Worm (Caenorhabditis elegans): ENCODE results near the gene C25F6.6.

The C25F6.6 gene

DNA sequence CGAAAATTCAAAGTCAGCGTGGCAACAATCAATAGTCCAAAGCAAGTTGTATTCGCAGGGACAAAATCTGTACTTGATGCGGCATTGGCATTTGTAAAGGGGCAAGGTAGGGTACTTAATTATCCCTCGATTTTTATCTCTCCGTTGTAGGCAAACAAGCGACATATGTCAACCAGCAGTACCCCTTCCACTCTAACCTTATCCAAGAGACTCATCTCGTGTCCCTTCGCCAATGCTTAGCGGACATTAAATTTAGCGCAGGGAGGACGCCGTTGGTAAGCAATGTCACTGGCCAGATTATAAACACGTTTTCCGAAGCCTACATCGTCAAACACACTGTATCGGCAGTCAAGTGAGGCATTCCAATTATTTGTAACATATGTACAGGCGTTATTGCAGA, 21.3 kb downstream of the C25F6.6 start (continued):
- peak; percentile 84 for TF ChIP-seq nhr-237 (tag; optimal IDR thresholded peaks at IDR 0.05)
- peak in 1 of 2 experiments; percentile 6; a peak in 1 of 4 replicates for TF ChIP-seq madf-5 (GFP tag; IDR thresholded peaks at IDR 0.05)
- peak; percentile 91 for TF ChIP-seq T20F7.1 (GFP tag; optimal IDR thresholded peaks at IDR 0.05)
- TF ChIP-seq daf-16 (GFP tag; optimal IDR thresholded peaks at IDR 0.05), result peak in 1 of 2 experiments; percentile 99
- peak; percentile 95 for TF ChIP-seq daf-16 (tag; optimal IDR thresholded peaks at IDR 0.05)
- peak; percentile 99 for TF ChIP-seq nhr-77 (tag; optimal IDR thresholded peaks at IDR 0.05)
- TF ChIP-seq lin-38 (GFP tag; IDR thresholded peaks at IDR 0.05), result no peak
- peak; percentile 90 for TF ChIP-seq hlh-30 (tag; optimal IDR thresholded peaks at IDR 0.05; ENCODE audit: insufficient read depth)
- TF ChIP-seq lsy-2 (tag; optimal IDR thresholded peaks at IDR 0.05), result peak; percentile 93 to 95
- TF ChIP-seq nhr-11 (tag; optimal IDR thresholded peaks at IDR 0.05), result peak; percentile 94
- TF ChIP-seq skn-1 (tag; optimal IDR thresholded peaks at IDR 0.05), result peak; percentile 24
- peak; percentile 95 for TF ChIP-seq nhr-48 (tag; optimal IDR thresholded peaks at IDR 0.05)
- TF ChIP-seq unc-130 (GFP tag; optimal IDR thresholded peaks at IDR 0.05), result peak; percentile 33
- TF ChIP-seq Y48G9A.11 (GFP tag; IDR thresholded peaks at IDR 0.05), result no peak
- peak; percentile 96 for TF ChIP-seq lin-29 (GFP tag; IDR thresholded peaks at IDR 0.05)
- TF ChIP-seq ces-1 (GFP tag; optimal IDR thresholded peaks at IDR 0.05), result peak; percentile 78
- peak; percentile 83 for TF ChIP-seq attf-4 (tag; optimal IDR thresholded peaks at IDR 0.05)
- peak; percentile 88 for TF ChIP-seq dmd-9 (GFP tag; IDR thresholded peaks at IDR 0.05)
- peak; percentile 85 for TF ChIP-seq lin-1 (GFP tag; IDR thresholded peaks at IDR 0.05)
- TF ChIP-seq nhr-10 (tag; optimal IDR thresholded peaks at IDR 0.05), result peak; percentile 97
- TF ChIP-seq dmd-8 (GFP tag; IDR thresholded peaks at IDR 0.05), result peak; percentile 73
- TF ChIP-seq F37D6.2 (tag; optimal IDR thresholded peaks at IDR 0.05), result peak; percentile 97
- peak; percentile 97 for TF ChIP-seq spr-3 (GFP tag; optimal IDR thresholded peaks at IDR 0.05)
- TF ChIP-seq nhr-28 (tag; optimal IDR thresholded peaks at IDR 0.05), result peak; percentile 92
- TF ChIP-seq tra-1 (GFP tag; IDR thresholded peaks at IDR 0.05), result peak; percentile 91
- peak; percentile 99 for TF ChIP-seq mep-1 (tag; optimal IDR thresholded peaks at IDR 0.05)
- TF ChIP-seq nhr-42 (GFP tag; IDR thresholded peaks at IDR 0.05), result peak; percentile 98

DNA sequence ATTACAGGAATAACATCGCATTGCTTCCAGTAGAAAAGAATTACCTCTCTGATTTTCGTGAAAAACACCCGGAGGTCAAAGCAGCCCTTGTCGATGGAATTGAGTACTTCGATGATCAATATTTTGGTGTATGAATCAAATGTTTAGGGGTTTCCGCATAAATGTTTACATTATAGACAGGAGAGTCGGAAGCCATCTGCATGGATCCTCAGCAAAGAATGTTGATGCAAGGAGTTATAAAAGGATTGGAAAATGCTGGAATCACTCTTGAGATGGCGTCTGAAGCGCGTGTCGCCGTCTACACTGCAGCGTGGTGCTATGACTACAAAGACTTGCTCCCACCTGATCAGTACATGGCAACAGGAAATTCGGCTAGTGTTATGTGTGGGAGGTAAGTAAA, 36.4 kb downstream of the C25F6.6 start, which contains the start of gene C41A3.2:
TSS of gene C41A3.2 (minus strand) at position 101 of the 400 bp plus-strand sequence.
- TF ChIP-seq Y75B8A.6 (GFP tag; IDR thresholded peaks at IDR 0.05) (no peak), unc-62 (GFP tag; optimal IDR thresholded peaks at IDR 0.05 in 1 of 2) (peak in 1 of 2 experiments; percentile 26), unc-62 (tag; optimal IDR thresholded peaks at IDR 0.05) (no peak), aha-1 (tag) (peak; percentile 20)

DNA sequence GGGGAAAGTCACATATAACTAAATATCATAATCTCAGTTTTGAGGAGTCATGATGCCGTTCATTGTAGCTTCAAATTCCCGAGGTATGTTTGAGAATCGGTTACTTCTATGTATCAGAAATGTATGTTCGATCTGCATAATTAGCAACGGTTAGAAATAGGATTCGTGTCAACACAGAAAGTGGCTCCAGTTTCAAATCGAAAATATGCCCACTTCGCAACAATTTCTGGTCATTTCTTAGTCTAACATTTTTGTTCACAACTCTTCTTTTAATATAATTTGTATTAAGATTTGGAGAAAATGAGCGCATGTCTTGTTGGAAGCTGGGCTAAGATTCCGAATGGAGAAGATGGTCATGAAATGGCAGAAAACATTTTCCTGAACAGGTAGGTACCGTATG, 37.1 kb downstream of the C25F6.6 start, which contains the start of gene pks-1:
TSS of gene pks-1 (plus strand) at position 301 of the 400 bp plus-strand sequence.
- TF ChIP-seq ces-1 (GFP tag; optimal IDR thresholded peaks at IDR 0.05) (no peak), unc-62 (GFP tag; optimal IDR thresholded peaks at IDR 0.05 in 1 of 2) (peak in 1 of 2 experiments; percentile 26), unc-62 (tag; optimal IDR thresholded peaks at IDR 0.05) (no peak), ztf-7 (tag; optimal IDR thresholded peaks at IDR 0.05) (no peak)

DNA sequence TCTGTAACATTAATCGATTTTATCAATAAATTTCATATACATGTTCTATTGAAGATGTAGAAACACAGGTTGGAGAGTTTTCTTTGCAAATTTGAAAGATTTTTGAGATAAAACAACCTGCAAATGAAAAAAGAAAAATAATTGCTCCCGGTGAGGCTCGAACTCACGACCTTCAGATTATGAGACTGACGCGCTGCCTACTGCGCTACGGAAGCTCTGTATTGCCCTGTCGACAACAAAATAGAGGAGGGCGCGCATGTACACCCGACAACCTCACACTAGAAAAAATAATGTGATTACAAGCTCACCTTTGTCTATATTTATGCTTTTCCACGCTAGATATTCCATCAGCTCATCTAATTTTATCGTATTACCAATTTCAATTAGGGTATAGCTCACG, 43.4 kb downstream of the C25F6.6 start:
- TF ChIP-seq ztf-11 (tag; optimal IDR thresholded peaks at IDR 0.05), result no peak
- TF ChIP-seq lin-15B (tag; optimal IDR thresholded peaks at IDR 0.05), result no peak
- TF ChIP-seq dmd-8 (GFP tag; IDR thresholded peaks at IDR 0.05), result peak; percentile 63; the same call in 1 of the 2 replicates
- TF ChIP-seq ces-1 (GFP tag; optimal IDR thresholded peaks at IDR 0.05), result no peak
- peak; percentile 52 for TF ChIP-seq spr-3 (GFP tag; optimal IDR thresholded peaks at IDR 0.05)
- TF ChIP-seq fkh-10 (GFP tag; optimal IDR thresholded peaks at IDR 0.05), result no peak
- peak; percentile 30; the same call in 1 of the 2 replicates for TF ChIP-seq php-3 (GFP tag; IDR thresholded peaks at IDR 0.05)
- TF ChIP-seq ceh-62 (tag; optimal IDR thresholded peaks at IDR 0.05), result no peak
- TF ChIP-seq nhr-77 (tag; optimal IDR thresholded peaks at IDR 0.05), result no peak
- TF ChIP-seq unc-39 (tag; optimal IDR thresholded peaks at IDR 0.05), result no peak
- TF ChIP-seq mxl-2 (GFP tag; conservative IDR thresholded peaks at IDR 0.05), result no peak
- TF ChIP-seq duxl-1 (tag; optimal IDR thresholded peaks at IDR 0.05; ENCODE audit: poor library complexity), result peak; percentile 11
- 0 out of 2 replicates have a peak, but pooled peaks have one; percentile 41 for TF ChIP-seq ctbp-1 (GFP tag; IDR thresholded peaks at IDR 0.05)
- no peak for TF ChIP-seq mxl-3 (GFP tag; optimal IDR thresholded peaks at IDR 0.05)
- TF ChIP-seq nhr-41 (GFP tag; IDR thresholded peaks at IDR 0.05), result peak; percentile 67; the same call in 1 of the 2 replicates
- 0 out of 2 replicates have a peak, but pooled peaks have one; percentile 22 for TF ChIP-seq madf-9 (GFP tag; conservative IDR thresholded peaks at IDR 0.05)
- peak in 1 of 2 experiments; percentile 73; a peak in 1 of 4 replicates for TF ChIP-seq madf-5 (GFP tag; IDR thresholded peaks at IDR 0.05)
- TF ChIP-seq daf-19 (GFP tag; conservative IDR thresholded peaks at IDR 0.05), result no peak
- TF ChIP-seq lin-13 (GFP tag; optimal IDR thresholded peaks at IDR 0.05), result no peak
- TF ChIP-seq pqm-1 (tag; optimal IDR thresholded peaks at IDR 0.05), result no peak
- no peak for TF ChIP-seq zip-2 (tag; optimal IDR thresholded peaks at IDR 0.05)

Data from whole organism, L4 larva.